Worm (Caenorhabditis elegans): ENCODE results near the gene pqn-89.

DNA sequence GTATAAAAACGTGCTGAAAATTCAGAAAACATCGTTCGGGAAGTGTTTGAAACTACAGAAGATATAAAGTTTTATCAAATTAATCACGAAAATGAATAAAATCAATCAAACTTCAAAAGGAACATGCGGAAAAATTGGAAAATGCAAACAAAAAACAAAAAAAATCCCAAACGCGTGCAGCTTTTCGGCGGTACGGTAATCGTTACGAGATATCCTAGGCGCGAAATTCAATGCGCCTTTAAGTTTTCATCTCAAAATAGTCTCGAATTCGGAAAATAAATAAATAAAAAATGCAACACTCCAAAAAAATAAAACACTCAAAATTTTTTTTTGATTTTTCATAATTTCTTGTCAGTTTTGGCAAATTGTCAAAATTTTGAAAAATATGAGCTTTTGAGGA is 23.3 kb downstream of the pqn-89 start:
- TF ChIP-seq ZK337.2 (GFP tag; IDR thresholded peaks at IDR 0.05), result no peak
- no peak for TF ChIP-seq ztf-11 (tag; optimal IDR thresholded peaks at IDR 0.05)
- no peak for TF ChIP-seq ceh-62 (tag; optimal IDR thresholded peaks at IDR 0.05)
- TF ChIP-seq fkh-10 (GFP tag; optimal IDR thresholded peaks at IDR 0.05), result no peak
- TF ChIP-seq gei-8 (GFP tag; optimal IDR thresholded peaks at IDR 0.05), result no peak
- no peak for TF ChIP-seq egl-27 (tag; optimal IDR thresholded peaks at IDR 0.05)
- no peak for TF ChIP-seq mdl-1 (tag; optimal IDR thresholded peaks at IDR 0.05)
- no peak for TF ChIP-seq zip-11 (GFP tag; IDR thresholded peaks at IDR 0.05)
- TF ChIP-seq unc-62 (GFP tag; optimal IDR thresholded peaks at IDR 0.05 in 1 of 2), result no peak
- no peak for TF ChIP-seq unc-62 (tag; optimal IDR thresholded peaks at IDR 0.05)
- no peak for TF ChIP-seq lsy-2 (tag; optimal IDR thresholded peaks at IDR 0.05)
- TF ChIP-seq daf-16 (GFP tag; optimal IDR thresholded peaks at IDR 0.05), result no peak
- no peak for TF ChIP-seq daf-16 (tag; optimal IDR thresholded peaks at IDR 0.05)
